Fruit fly (Drosophila melanogaster) whole organism: Measurements from ENCODE around the gene Alp11.

Experiments used
- CG8478 ChIP-seq: fragments of >200 bp; optimal IDR thresholded peaks from 2 replicates; lab custom pipeline; 2018; ENCODE audit warnings: inconsistent platforms
- Dll ChIP-seq: fragments of >200 bp; optimal IDR thresholded peaks from 2 replicates; lab custom pipeline; 2017
- EcR ChIP-seq, 2 experiments: fragments of >200 bp; optimal IDR thresholded peaks; 2 replicates each; lab custom pipeline; 2017; ENCODE audit warnings: missing biosample characterization in 2 of 2, missing genetic modification characterization in 2 of 2, missing genetic modification reagents in 2 of 2
- pan ChIP-seq: fragments of >200 bp; optimal IDR thresholded peaks from 2 replicates; lab custom pipeline; 2017
- psq ChIP-seq: fragments of >200 bp; optimal IDR thresholded peaks from 2 replicates; lab custom pipeline; 2017
- usp ChIP-seq: fragments of >200 bp; optimal IDR thresholded peaks from 2 replicates; lab custom pipeline; 2017; ENCODE audit warnings: missing biosample characterization, missing genetic modification characterization, mixed read lengths

Alp11 gene

DNA sequence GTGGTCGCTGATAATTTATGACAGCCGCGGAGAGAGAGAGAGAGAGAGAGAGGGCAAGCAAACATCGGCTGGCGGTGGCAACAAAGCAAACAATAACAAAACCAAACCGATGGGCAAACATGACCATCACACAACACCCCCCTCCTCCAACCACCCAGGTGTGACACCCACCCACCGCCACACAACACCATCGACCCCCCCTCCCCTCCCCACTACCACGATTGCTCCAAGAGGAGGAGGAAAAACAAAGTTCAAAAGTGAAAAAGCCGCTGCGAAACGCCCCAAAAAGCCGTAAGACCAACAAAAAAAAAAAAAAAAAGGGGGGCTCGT lies 32.1 kb downstream of the Alp11 start:
- TF ChIP-seq psq (no peak), Dll (lab: Kevin White, UChicago) (no peak), CG8478 (lab: Kevin White, UChicago) (no peak), pan (lab: Kevin White, UChicago) (no peak), EcR (GFP tag; optimal IDR thresholded peaks at IDR 0.05; lab: Kevin White, UChicago) (no peak), usp (GFP tag; lab: Kevin White, UChicago) (no peak)

DNA sequence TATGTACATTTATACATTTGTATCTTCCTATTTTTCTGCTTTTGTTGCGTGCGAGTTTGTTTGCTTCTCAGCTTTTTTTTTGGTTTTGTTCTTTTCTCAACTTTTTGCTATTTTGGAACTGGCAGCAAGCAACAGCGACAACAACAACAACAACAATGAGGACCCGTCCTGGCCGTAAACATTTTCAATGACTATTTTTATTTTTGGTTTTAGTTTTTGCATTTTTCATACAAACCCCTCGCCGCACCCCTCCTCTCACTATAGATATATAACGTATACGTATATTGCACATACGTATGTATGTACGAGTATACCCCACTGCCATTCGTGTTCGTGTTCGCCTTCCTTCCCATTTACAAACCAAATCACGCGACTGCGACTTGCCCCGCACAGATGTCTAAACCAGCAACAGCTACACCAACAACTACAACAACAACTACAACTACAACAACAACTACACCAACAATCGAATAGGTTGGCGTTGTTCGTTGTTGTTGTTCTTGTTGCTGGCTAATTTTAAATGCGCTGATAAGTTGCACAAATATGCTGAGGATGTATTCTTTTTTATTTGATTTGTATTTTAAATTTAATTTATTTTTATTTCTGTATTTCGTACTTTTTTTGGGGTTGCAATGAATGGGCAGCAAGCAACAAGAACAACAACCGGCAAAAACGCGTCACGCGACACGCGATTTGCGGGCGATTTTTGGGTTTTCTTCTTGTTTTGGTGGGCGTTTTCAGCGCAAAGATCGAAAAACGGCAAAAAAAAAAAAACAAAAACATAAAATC lies 33.1 kb downstream of the Alp11 start:
- no peak for TF ChIP-seq EcR (GFP tag; optimal IDR thresholded peaks at IDR 0.05; lab: Kevin White, UChicago)
- no peak for TF ChIP-seq psq
- no peak for TF ChIP-seq pan (lab: Kevin White, UChicago)
- TF ChIP-seq usp (GFP tag; lab: Kevin White, UChicago) = no peak
- TF ChIP-seq Dll (lab: Kevin White, UChicago) = no peak

DNA sequence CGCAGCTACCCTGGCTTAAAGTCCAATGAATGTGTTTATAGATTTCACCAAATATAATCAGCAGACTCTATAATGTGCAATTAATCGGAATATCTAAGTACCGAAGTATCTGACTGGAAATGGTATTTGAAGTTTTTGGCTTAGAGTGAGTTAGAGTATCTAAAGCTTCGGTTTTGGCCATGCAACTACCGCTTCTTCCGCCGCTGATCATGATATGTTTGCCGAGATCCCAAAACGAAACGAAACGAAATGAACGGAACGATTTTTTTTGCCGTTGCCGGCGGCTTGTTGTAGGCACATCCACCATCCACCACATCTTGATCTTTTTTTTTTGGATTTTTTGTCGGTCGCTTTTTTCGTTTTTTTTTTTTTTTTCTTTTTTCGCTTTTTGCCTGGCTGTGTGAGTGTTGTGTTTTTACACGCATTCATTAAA lies 35.5 kb downstream of the Alp11 start:
- no peak for TF ChIP-seq CG8478 (lab: Kevin White, UChicago)
- no peak for TF ChIP-seq usp (GFP tag; lab: Kevin White, UChicago)
- no peak for TF ChIP-seq EcR (GFP tag; optimal IDR thresholded peaks at IDR 0.05; lab: Kevin White, UChicago)
- no peak for TF ChIP-seq pan (lab: Kevin White, UChicago)
- no peak for TF ChIP-seq psq
- no peak for TF ChIP-seq Dll (lab: Kevin White, UChicago)

DNA sequence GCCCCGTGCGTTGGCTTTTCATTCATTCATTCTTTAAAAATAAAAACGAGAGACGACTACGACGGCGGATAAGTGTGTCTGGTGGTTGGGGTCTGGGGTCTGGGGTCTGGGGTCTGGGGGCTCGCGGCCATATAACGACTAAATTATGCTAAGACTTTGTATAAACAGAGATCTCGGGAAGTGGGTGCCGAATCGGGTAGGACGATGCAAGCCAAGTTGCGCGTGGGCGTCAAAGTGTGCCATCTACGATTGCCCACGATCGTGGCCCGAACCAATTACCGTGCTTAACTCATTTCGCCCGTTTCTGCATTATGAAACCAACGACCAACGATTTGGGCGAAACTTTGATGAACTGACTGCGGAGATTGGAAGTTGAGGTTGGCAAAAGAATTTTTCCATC lies 36.3 kb downstream of the Alp11 start:
- TF ChIP-seq pan (lab: Kevin White, UChicago) = no peak
- no peak for TF ChIP-seq CG8478 (lab: Kevin White, UChicago)
- TF ChIP-seq psq = no peak
- no peak for TF ChIP-seq usp (GFP tag; lab: Kevin White, UChicago)
- TF ChIP-seq EcR (GFP tag; optimal IDR thresholded peaks at IDR 0.05; lab: Kevin White, UChicago) = no peak
- no peak for TF ChIP-seq Dll (lab: Kevin White, UChicago)

DNA sequence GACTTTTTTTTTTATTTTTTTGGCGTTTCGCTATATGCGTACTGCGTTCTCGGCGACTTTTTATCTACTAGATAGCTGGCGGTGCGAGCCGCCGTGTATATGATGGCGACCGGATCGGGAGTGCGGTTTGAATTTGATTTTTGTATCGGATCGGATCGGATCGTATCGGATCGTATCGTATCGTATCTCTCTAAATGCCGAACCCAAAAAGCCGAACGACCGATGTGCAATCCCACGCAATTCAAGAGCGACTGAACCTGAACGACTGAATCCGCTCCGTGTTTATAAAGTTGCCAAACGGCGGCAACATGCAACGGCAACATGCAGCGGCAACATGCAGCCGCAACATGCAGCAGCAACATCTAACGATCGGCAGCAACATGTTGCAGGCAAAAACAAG lies 38.7 kb downstream of the Alp11 start:
- TF ChIP-seq EcR (GFP tag; optimal IDR thresholded peaks at IDR 0.05; lab: Kevin White, UChicago) = no peak
- TF ChIP-seq psq = no peak
- TF ChIP-seq Dll (lab: Kevin White, UChicago) = no peak
- no peak for TF ChIP-seq pan (lab: Kevin White, UChicago)
- TF ChIP-seq usp (GFP tag; lab: Kevin White, UChicago) = no peak
- no peak for TF ChIP-seq CG8478 (lab: Kevin White, UChicago)

DNA sequence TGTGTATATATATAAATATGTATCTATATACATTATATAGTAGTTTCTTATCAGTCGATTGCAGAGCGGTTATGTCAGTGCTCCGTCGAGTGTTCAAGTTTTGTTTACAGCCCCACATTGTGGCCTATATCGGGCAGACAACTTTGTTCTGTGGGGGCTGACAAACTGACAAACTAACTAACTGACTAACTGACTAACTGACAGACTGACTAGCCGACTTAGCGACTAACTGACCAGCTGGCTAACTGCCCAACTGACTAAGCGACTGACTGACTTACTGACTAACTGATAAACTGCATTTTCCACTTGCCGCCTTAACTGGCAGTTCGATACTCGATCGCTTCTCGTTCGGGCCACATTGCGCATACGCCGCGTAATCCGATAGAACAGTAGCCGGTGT lies 42.4 kb downstream of the Alp11 start:
- TF ChIP-seq pan (lab: Kevin White, UChicago) (no peak), usp (GFP tag; lab: Kevin White, UChicago) (no peak), Dll (lab: Kevin White, UChicago) (no peak), EcR (GFP tag; optimal IDR thresholded peaks at IDR 0.05; lab: Kevin White, UChicago) (no peak), psq (no peak)

DNA sequence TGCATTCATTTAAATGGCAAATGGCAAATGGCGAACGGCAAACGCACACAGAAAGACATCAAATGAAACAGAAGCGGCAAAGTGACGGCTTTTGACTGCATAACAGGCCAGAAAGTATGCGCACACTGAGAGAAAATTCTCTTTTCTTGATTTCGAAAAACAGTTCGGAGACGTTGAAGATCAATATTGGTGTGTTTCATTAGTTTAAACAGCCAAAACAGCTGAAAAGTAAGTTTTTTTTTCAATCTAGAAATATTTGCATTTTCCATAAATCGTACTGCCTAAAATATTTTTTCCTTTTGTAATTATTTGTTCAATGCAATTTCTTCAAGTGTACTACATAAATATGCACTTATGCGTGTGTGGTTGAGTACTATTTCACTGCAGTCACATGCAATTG lies 43.3 kb downstream of the Alp11 start:
- TF ChIP-seq CG8478 (lab: Kevin White, UChicago) = no peak
- no peak for TF ChIP-seq pan (lab: Kevin White, UChicago)
- TF ChIP-seq EcR (GFP tag; optimal IDR thresholded peaks at IDR 0.05; lab: Kevin White, UChicago) = no peak
- TF ChIP-seq psq = no peak
- TF ChIP-seq Dll (lab: Kevin White, UChicago) = no peak
- no peak for TF ChIP-seq usp (GFP tag; lab: Kevin White, UChicago)

DNA sequence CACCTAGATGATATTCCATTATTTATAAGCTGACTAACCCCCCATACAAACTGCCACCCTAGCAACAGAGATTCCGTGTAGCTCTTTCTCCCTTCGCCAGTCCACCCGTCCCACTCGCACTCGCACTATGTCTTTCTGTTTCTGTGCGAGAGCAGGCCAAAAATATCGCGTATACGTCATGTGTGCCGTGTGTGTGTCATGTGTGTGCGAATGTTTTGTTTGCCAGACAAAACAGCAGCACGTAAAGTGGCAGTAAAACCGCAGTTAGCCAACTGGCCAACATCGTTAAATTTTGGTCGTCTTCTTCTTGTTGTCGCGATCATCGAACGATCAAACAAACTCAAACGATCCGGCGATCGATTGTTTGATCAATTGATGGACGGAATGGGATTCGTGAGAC lies 43.9 kb downstream of the Alp11 start:
- TF ChIP-seq Dll (lab: Kevin White, UChicago) = no peak
- TF ChIP-seq psq = no peak
- no peak for TF ChIP-seq CG8478 (lab: Kevin White, UChicago)
- no peak for TF ChIP-seq pan (lab: Kevin White, UChicago)
- TF ChIP-seq usp (GFP tag; lab: Kevin White, UChicago) = no peak
- no peak for TF ChIP-seq EcR (GFP tag; optimal IDR thresholded peaks at IDR 0.05; lab: Kevin White, UChicago)

DNA sequence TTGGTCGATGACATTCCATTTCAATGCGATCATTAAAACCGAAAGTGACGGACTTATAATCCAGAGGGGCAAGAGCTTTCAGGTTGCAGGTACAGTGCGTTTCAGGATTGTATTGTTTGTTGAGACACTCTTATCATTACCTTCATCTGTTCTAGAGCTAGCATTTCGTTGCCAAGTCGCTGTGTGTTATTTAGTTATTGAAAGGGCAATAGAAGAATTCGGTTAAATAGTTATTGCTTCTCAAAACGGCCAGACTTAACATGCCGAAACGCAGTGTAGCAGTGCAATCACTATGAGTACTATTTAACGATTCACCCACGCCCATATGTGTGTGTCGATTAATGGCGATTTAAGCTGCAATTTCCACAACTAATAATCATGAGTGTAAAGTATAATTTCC lies 45.1 kb downstream of the Alp11 start:
- TF ChIP-seq EcR (GFP tag; optimal IDR thresholded peaks at IDR 0.05; lab: Kevin White, UChicago) (no peak), Dll (lab: Kevin White, UChicago) (no peak), CG8478 (lab: Kevin White, UChicago) (no peak), psq (no peak), usp (GFP tag; lab: Kevin White, UChicago) (no peak), pan (lab: Kevin White, UChicago) (no peak)

DNA sequence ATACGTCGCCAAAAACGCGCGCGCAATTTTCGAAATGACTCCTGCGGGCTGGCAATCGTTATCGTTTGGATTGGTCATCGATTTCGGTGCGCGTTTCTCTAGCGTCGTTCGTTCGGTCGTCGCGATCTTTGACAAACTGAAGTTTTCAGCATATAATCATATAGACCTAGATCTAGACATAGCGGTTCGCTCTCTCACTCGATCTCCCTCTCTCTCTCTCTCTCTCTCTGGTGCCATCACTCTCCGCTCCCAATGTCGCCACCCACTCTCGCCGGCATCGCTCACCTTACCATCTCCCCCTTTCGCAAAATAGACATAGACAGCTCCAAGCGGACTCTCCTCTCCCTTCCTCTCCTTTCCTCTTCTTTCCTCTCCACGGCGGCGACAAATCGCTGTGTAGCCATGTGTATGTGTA lies 45.8 kb downstream of the Alp11 start, which contains the start of gene sog:
TSS of gene sog (minus strand) at position 122 of the 415 bp plus-strand sequence.
- TF ChIP-seq Dll (lab: Kevin White, UChicago) (no peak), psq (no peak), pan (lab: Kevin White, UChicago) (no peak), EcR (GFP tag; optimal IDR thresholded peaks at IDR 0.05; lab: Kevin White, UChicago) (no peak), CG8478 (lab: Kevin White, UChicago) (no peak), usp (GFP tag; lab: Kevin White, UChicago) (no peak)
